Worm (Caenorhabditis elegans) whole organism, midembryonic: Measurements from ENCODE around the gene clc-28.

ENCODE experiments used
- T22C8.4 ChIP-seq: fragments of 200-800 bp; sonication (Bioruptor generic); IDR thresholded peaks from 2 replicates; pipeline ENCODE4 v1.3.6; 2022; ENCODE audit warnings: missing genetic modification characterization, missing compliant biosample characterization
- cog-1 ChIP-seq: sonication (generic microtip); optimal IDR thresholded peaks from 2 replicates; lab custom pipeline; 2016; ENCODE audit warnings: missing genetic modification characterization, missing compliant biosample characterization
- flt-1 ChIP-seq: fragments of 200-800 bp; sonication (Bioruptor generic); IDR thresholded peaks from 2 replicates; pipeline ENCODE4 v1.3.6; 2022; ENCODE audit warnings: missing genetic modification characterization, missing compliant biosample characterization
- klf-2 ChIP-seq: fragments of 200-800 bp; sonication (Bioruptor generic); conservative IDR thresholded peaks from 2 replicates; pipeline ENCODE4 v1.3.6; 2022; ENCODE audit warnings: missing genetic modification reagents, missing genetic modification characterization, missing compliant biosample characterization
- med-1 ChIP-seq: sonication (generic microtip); optimal IDR thresholded peaks from 2 replicates; lab custom pipeline; 2017; ENCODE audit warnings: missing genetic modification characterization, mild to moderate bottlenecking, missing compliant biosample characterization, antibody characterized with exemption, missing genetic modification reagents; ENCODE audit not compliant: insufficient read depth
- ref-1 ChIP-seq: fragments of 200-800 bp; sonication (Bioruptor generic); conservative IDR thresholded peaks from 2 replicates; pipeline ENCODE4 v1.3.6; 2022; ENCODE audit warnings: missing genetic modification reagents, missing genetic modification characterization, missing compliant biosample characterization
- tab-1 ChIP-seq: fragments of 200-800 bp; sonication (Bioruptor generic); IDR thresholded peaks from 2 replicates; pipeline ENCODE4 v1.3.6; 2022; ENCODE audit warnings: missing genetic modification characterization, missing compliant biosample characterization
- ztf-23 ChIP-seq: fragments of 200-800 bp; sonication (Bioruptor generic); IDR thresholded peaks from 2 replicates; pipeline ENCODE4 v1.3.6; 2022; ENCODE audit warnings: missing genetic modification reagents, missing genetic modification characterization, missing compliant biosample characterization
- ztf-29 ChIP-seq: fragments of 200-800 bp; sonication (Bioruptor generic); IDR thresholded peaks from 2 replicates; pipeline ENCODE4 v1.3.6; 2022; ENCODE audit warnings: missing genetic modification reagents, missing genetic modification characterization, missing compliant biosample characterization

DNA sequence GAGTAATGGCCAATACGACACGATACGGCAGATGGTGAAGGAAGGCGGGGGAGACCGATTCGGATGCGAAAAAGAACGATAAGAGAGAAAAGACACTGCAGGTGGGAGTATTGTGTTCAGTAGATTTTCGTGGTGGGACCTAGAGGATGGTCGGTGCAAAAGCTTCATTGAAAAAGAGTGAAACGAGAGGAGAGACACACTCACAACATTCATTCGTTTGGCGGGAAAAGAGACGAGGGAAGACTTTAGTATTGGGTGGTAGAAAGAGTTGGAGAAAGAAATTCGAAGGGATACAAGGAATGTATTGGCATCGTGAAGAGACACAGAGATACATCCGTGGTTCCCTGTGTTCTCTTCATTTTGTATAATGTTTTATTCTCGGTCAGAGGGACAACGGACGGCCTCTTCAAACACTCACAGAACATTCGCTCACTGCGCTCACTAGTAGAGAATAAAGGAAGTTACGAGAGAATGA, 17.2 kb upstream of the clc-28 start:
- TF ChIP-seq flt-1 (GFP tag; lab: Robert Waterston, UW) (peak; percentile 68), tab-1 (GFP tag; lab: Robert Waterston, UW) (no peak), med-1 (no peak), ztf-23 (GFP tag; lab: Robert Waterston, UW) (no peak), klf-2 (GFP tag; lab: Robert Waterston, UW) (no peak), T22C8.4 (no peak), ref-1 (GFP tag; lab: Robert Waterston, UW) (no peak), ztf-29 (GFP tag; lab: Robert Waterston, UW) (peak; percentile 27; the same call in 1 of the 2 replicates), cog-1 (tag; lab: Kevin White, UChicago) (peak; percentile 67)
